Worm (Caenorhabditis elegans) whole organism, late embryonic: ENCODE data around the gene R11G1.2.
A peak's percentile ranks its signal among the peaks of the same experiment; 100 is the strongest.

Experiments used
- C08G9.2 ChIP-seq: sonication (generic microtip); optimal IDR thresholded peaks from 2 replicates; lab custom pipeline; 2016; ENCODE audit warnings: mild to moderate bottlenecking, missing genetic modification characterization, moderate library complexity, missing compliant biosample characterization
- F13H6.1 ChIP-seq: sonication (generic microtip); optimal IDR thresholded peaks from 2 replicates; lab custom pipeline; 2016; ENCODE audit warnings: missing genetic modification characterization, missing compliant biosample characterization
- ceh-14 ChIP-seq: sonication (generic microtip); optimal IDR thresholded peaks from 2 replicates; lab custom pipeline; 2016; ENCODE audit warnings: missing genotype, missing genetic modification characterization, missing compliant biosample characterization
- ceh-18 ChIP-seq: sonication (generic microtip); optimal IDR thresholded peaks from 2 replicates; lab custom pipeline; 2016; ENCODE audit warnings: missing genetic modification characterization, missing compliant biosample characterization
- ceh-2 ChIP-seq: sonication (generic microtip); optimal IDR thresholded peaks from 2 replicates; lab custom pipeline; 2016; ENCODE audit warnings: missing genotype, missing genetic modification characterization, missing compliant biosample characterization
- ceh-30 ChIP-seq: fragments of 150-350 bp; optimal IDR thresholded peaks from 2 replicates; lab custom pipeline; 2014; ENCODE audit warnings: missing biosample characterization, missing genetic modification characterization
- ceh-31 ChIP-seq: sonication (generic microtip); optimal IDR thresholded peaks from 2 replicates; lab custom pipeline; 2016; ENCODE audit warnings: missing genetic modification characterization, missing compliant biosample characterization
- ceh-34 ChIP-seq: sonication (generic microtip); optimal IDR thresholded peaks from 2 replicates; lab custom pipeline; 2016; ENCODE audit warnings: mild to moderate bottlenecking, missing genetic modification characterization, missing compliant biosample characterization
- ceh-45 ChIP-seq: fragments of 200-800 bp; sonication (Bioruptor generic); IDR thresholded peaks from 2 replicates; pipeline ENCODE4 v1.3.6; 2022; ENCODE audit warnings: missing genetic modification reagents, missing genetic modification characterization, missing compliant biosample characterization
- ceh-48 ChIP-seq: sonication (generic microtip); optimal IDR thresholded peaks from 2 replicates; lab custom pipeline; 2016; ENCODE audit warnings: missing genetic modification characterization, inconsistent platforms, missing compliant biosample characterization
- che-1 ChIP-seq: sonication (generic microtip); optimal IDR thresholded peaks from 2 replicates; lab custom pipeline; 2016; ENCODE audit warnings: mild to moderate bottlenecking, missing genetic modification characterization, missing compliant biosample characterization
- dmd-4 ChIP-seq: sonication (generic microtip); optimal IDR thresholded peaks from 2 replicates; lab custom pipeline; 2016; ENCODE audit warnings: borderline replicate concordance, missing genetic modification characterization, missing compliant biosample characterization
- dve-1 ChIP-seq: sonication (generic microtip); optimal IDR thresholded peaks from 2 replicates; lab custom pipeline; 2017; ENCODE audit warnings: antibody characterized with exemption, mild to moderate bottlenecking, missing genetic modification characterization, missing compliant biosample characterization
- elt-2 ChIP-seq: sonication (generic microtip); optimal IDR thresholded peaks from 2 replicates; lab custom pipeline; 2016; ENCODE audit warnings: missing genetic modification reagents, missing genetic modification characterization, missing compliant biosample characterization
- ets-4 ChIP-seq: sonication (generic microtip); optimal IDR thresholded peaks from 2 replicates; lab custom pipeline; 2016; ENCODE audit warnings: missing genetic modification characterization, missing compliant biosample characterization
- gmeb-2 ChIP-seq: sonication (generic microtip); optimal IDR thresholded peaks from 2 replicates; lab custom pipeline; 2016; ENCODE audit warnings: missing genetic modification characterization, inconsistent platforms, missing compliant biosample characterization
- hlh-13 ChIP-seq: fragments of 200-800 bp; sonication (Bioruptor generic); optimal IDR thresholded peaks from 2 replicates; lab custom pipeline; 2018; ENCODE audit warnings: mild to moderate bottlenecking, missing genetic modification characterization, missing compliant biosample characterization
- hlh-15 ChIP-seq: sonication (generic microtip); optimal IDR thresholded peaks from 2 replicates; lab custom pipeline; 2016; ENCODE audit warnings: missing genetic modification characterization, missing compliant biosample characterization
- hlh-30 ChIP-seq: sonication (generic microtip); optimal IDR thresholded peaks from 2 replicates; lab custom pipeline; 2017; ENCODE audit warnings: antibody characterized with exemption, missing genetic modification characterization, missing compliant biosample characterization; ENCODE audit not compliant: insufficient read depth
- nfya-1 ChIP-seq: sonication (generic microtip); optimal IDR thresholded peaks from 2 replicates; lab custom pipeline; 2017; ENCODE audit warnings: missing genetic modification characterization, mild to moderate bottlenecking, missing compliant biosample characterization, antibody characterized with exemption, moderate library complexity
- odd-2 ChIP-seq: sonication (generic microtip); optimal IDR thresholded peaks from 2 replicates; lab custom pipeline; 2017; ENCODE audit warnings: antibody characterized with exemption, mild to moderate bottlenecking, missing genetic modification characterization, missing compliant biosample characterization
- pag-3 ChIP-seq: sonication (generic microtip); optimal IDR thresholded peaks from 2 replicates; lab custom pipeline; 2016; ENCODE audit warnings: missing compliant biosample characterization, missing genetic modification characterization, borderline replicate concordance
- pat-9 ChIP-seq: fragments of 200-800 bp; sonication (Bioruptor generic); optimal IDR thresholded peaks from 2 replicates; lab custom pipeline; 2018; ENCODE audit warnings: mild to moderate bottlenecking, missing genetic modification characterization, moderate library complexity, missing compliant biosample characterization
- pros-1 ChIP-seq: fragments of 150-350 bp; optimal IDR thresholded peaks from 2 replicates; lab custom pipeline; 2014; ENCODE audit warnings: missing biosample characterization, missing genetic modification reagents, missing genetic modification characterization
- ref-2 ChIP-seq: sonication (generic microtip); optimal IDR thresholded peaks from 2 replicates; lab custom pipeline; 2016; ENCODE audit warnings: missing genetic modification characterization, missing compliant biosample characterization
- sdc-2 ChIP-seq: sonication (generic microtip); optimal IDR thresholded peaks from 2 replicates; lab custom pipeline; 2016; ENCODE audit warnings: missing genotype, missing genetic modification characterization, missing compliant biosample characterization
- sox-2 ChIP-seq: fragments of 200-800 bp; sonication (Bioruptor generic); IDR thresholded peaks from 2 replicates; pipeline ENCODE4 v1.3.6; 2022; ENCODE audit warnings: missing genetic modification reagents, missing genetic modification characterization, missing compliant biosample characterization
- tbx-2 ChIP-seq: sonication (generic microtip); optimal IDR thresholded peaks from 2 replicates; lab custom pipeline; 2016; ENCODE audit warnings: missing genetic modification characterization, missing compliant biosample characterization
- ttx-3 ChIP-seq: sonication (generic microtip); optimal IDR thresholded peaks from 2 replicates; lab custom pipeline; 2016; ENCODE audit warnings: missing genetic modification reagents, missing genetic modification characterization, missing compliant biosample characterization
- unc-42 ChIP-seq: sonication (generic microtip); optimal IDR thresholded peaks from 2 replicates; lab custom pipeline; 2016; ENCODE audit warnings: missing genotype, missing genetic modification characterization, missing compliant biosample characterization
- unc-55 ChIP-seq: sonication (generic microtip); optimal IDR thresholded peaks from 2 replicates; lab custom pipeline; 2017; ENCODE audit warnings: missing biosample characterization, missing genetic modification reagents, missing genetic modification characterization
- unc-86 ChIP-seq: sonication (generic microtip); optimal IDR thresholded peaks from 2 replicates; lab custom pipeline; 2016; ENCODE audit warnings: missing genetic modification characterization, missing compliant biosample characterization
- ztf-16 ChIP-seq: sonication (generic microtip); optimal IDR thresholded peaks from 2 replicates; lab custom pipeline; 2017; ENCODE audit warnings: missing genetic modification characterization, missing compliant biosample characterization

The R11G1.2 gene

ce11 chrX:3650100-3650809, at the start of gene R11G1.2, which contains the start of gene sax-1:
TSS of gene R11G1.2 (plus strand) at chrX:3650614.
TSS of gene sax-1 (minus strand) at chrX:3650150.
- no peak for TF ChIP-seq ceh-14
- TF ChIP-seq F13H6.1 (tag; lab: Kevin White, UChicago), result no peak
- no peak for TF ChIP-seq dve-1 (tag; lab: Kevin White, UChicago)
- TF ChIP-seq pat-9 (tag; lab: Kevin White, UChicago), result no peak
- no peak for TF ChIP-seq hlh-13 (GFP tag; lab: Kevin White, UChicago)
- peak; percentile 52 for TF ChIP-seq ceh-48
- TF ChIP-seq hlh-30 (tag; lab: Kevin White, UChicago), result peak; percentile 97
- TF ChIP-seq sdc-2 (tag; lab: Kevin White, UChicago), result peak; percentile 56
- peak; percentile 57 for TF ChIP-seq ceh-31 (tag; lab: Kevin White, UChicago)
- no peak for TF ChIP-seq gmeb-2 (tag; lab: Kevin White, UChicago)
- TF ChIP-seq che-1 (tag; lab: Kevin White, UChicago), result no peak
- TF ChIP-seq dmd-4, result no peak
- TF ChIP-seq ceh-30 (tag; lab: Kevin White, UChicago), result peak; percentile 43
- TF ChIP-seq ref-2 (tag; lab: Kevin White, UChicago), result peak; percentile 61
- TF ChIP-seq sox-2, result peak; percentile 53
- TF ChIP-seq ceh-18 (tag; lab: Kevin White, UChicago), result peak; percentile 5
- TF ChIP-seq nfya-1 (tag; lab: Kevin White, UChicago), result peak; percentile 69
- TF ChIP-seq tbx-2 (tag; lab: Kevin White, UChicago), result peak; percentile 54
- TF ChIP-seq ceh-34, result no peak
- TF ChIP-seq ceh-2 (tag; lab: Kevin White, UChicago), result peak; percentile 2
- TF ChIP-seq hlh-15 (tag; lab: Kevin White, UChicago), result no peak

ce11 chrX:3601531-3601930, 48.9 kb upstream of the R11G1.2 start, which contains the start of gene C18B2.3:
TSS of gene C18B2.3 (plus strand) at chrX:3601831.
- no peak for TF ChIP-seq unc-86
- TF ChIP-seq dve-1 (tag; lab: Kevin White, UChicago), result no peak
- TF ChIP-seq odd-2 (tag; lab: Kevin White, UChicago), result no peak
- peak; percentile 25 for TF ChIP-seq ceh-18 (tag; lab: Kevin White, UChicago)
- no peak for TF ChIP-seq hlh-30 (tag; lab: Kevin White, UChicago)
- TF ChIP-seq pros-1 (tag; lab: Kevin White, UChicago), result no peak
- TF ChIP-seq ets-4, result no peak

ce11 chrX:3602622-3603021, 47.8 kb upstream of the R11G1.2 start:
- TF ChIP-seq ets-4 (no peak), ceh-2 (tag; lab: Kevin White, UChicago) (no peak), ceh-31 (tag; lab: Kevin White, UChicago) (no peak), ceh-45 (no peak), nfya-1 (tag; lab: Kevin White, UChicago) (no peak), ceh-30 (tag; lab: Kevin White, UChicago) (no peak)
- TF ChIP-seq, all 69 proteins: peak for 0

ce11 chrX:3605727-3606126, 44.7 kb upstream of the R11G1.2 start, which contains the start of gene C18B2.4:
TSS of gene C18B2.4 (minus strand) at chrX:3605741.
- TF ChIP-seq C08G9.2 (tag; lab: Kevin White, UChicago), result peak; percentile 25
- no peak for TF ChIP-seq ttx-3 (tag; lab: Kevin White, UChicago)
- peak; percentile 34 for TF ChIP-seq elt-2 (tag; lab: Kevin White, UChicago)
- TF ChIP-seq pag-3 (tag; lab: Kevin White, UChicago), result no peak
- TF ChIP-seq tbx-2 (tag; lab: Kevin White, UChicago), result peak; percentile 64
- TF ChIP-seq ceh-48, result no peak
- TF ChIP-seq hlh-30 (tag; lab: Kevin White, UChicago), result peak; percentile 89
- TF ChIP-seq ceh-2 (tag; lab: Kevin White, UChicago), result peak; percentile 32
- peak; percentile 54 for TF ChIP-seq sdc-2 (tag; lab: Kevin White, UChicago)
- peak; percentile 96 for TF ChIP-seq unc-55 (GFP tag; lab: Kevin White, UChicago)
- no peak for TF ChIP-seq ztf-16 (tag; lab: Kevin White, UChicago)
- no peak for TF ChIP-seq pros-1 (tag; lab: Kevin White, UChicago)
- peak; percentile 72 for TF ChIP-seq nfya-1 (tag; lab: Kevin White, UChicago)
- TF ChIP-seq ceh-14, result peak; percentile 51
- TF ChIP-seq ceh-34, result peak; percentile 42
- TF ChIP-seq dve-1 (tag; lab: Kevin White, UChicago), result peak; percentile 18
- peak; percentile 74 for TF ChIP-seq ceh-31 (tag; lab: Kevin White, UChicago)
- TF ChIP-seq unc-42, result peak; percentile 75
- TF ChIP-seq, all 69 proteins: peak for 13
